Fruit fly (Drosophila melanogaster) whole organism, adult: ENCODE data around the gene CG5910.

ENCODE experiments used
- CG11617 ChIP-seq: fragments of 200-800 bp; sonication (Bioruptor generic); optimal IDR thresholded peaks from 2 replicates; lab custom pipeline; 2017; ENCODE audit warnings: mild to moderate bottlenecking, missing biosample characterization, missing genetic modification reagents, missing genetic modification characterization
- CG12768 ChIP-seq: fragments of 200-800 bp; sonication (Bioruptor generic); optimal IDR thresholded peaks from 2 replicates; lab custom pipeline; 2017; ENCODE audit warnings: missing biosample characterization, missing genetic modification characterization, mild to moderate bottlenecking, moderate library complexity, missing genetic modification reagents
- CG14711 ChIP-seq: fragments of 200-800 bp; sonication (Bioruptor generic); optimal IDR thresholded peaks from 2 replicates; lab custom pipeline; 2018; ENCODE audit warnings: missing biosample characterization, mild to moderate bottlenecking, missing genetic modification characterization, moderate library complexity
- CG1620 ChIP-seq: fragments of 200-800 bp; sonication (Bioruptor generic); optimal IDR thresholded peaks from 2 replicates; lab custom pipeline; 2016; ENCODE audit warnings: missing biosample characterization, missing genetic modification characterization
- CG33017 ChIP-seq: fragments of 200-800 bp; sonication (Bioruptor generic); optimal IDR thresholded peaks from 2 replicates; lab custom pipeline; 2018; ENCODE audit warnings: missing biosample characterization, mild to moderate bottlenecking, missing genetic modification characterization, moderate library complexity
- CG5204 ChIP-seq: fragments of 200-800 bp; sonication (Bioruptor generic); optimal IDR thresholded peaks from 2 replicates; lab custom pipeline; 2016; ENCODE audit warnings: missing biosample characterization, missing genetic modification characterization
- CG7045 ChIP-seq: fragments of 200-800 bp; sonication (Bioruptor generic); optimal IDR thresholded peaks from 2 replicates; lab custom pipeline; 2017; ENCODE audit warnings: missing biosample characterization, mild to moderate bottlenecking, missing genetic modification characterization
- CG7101 ChIP-seq: fragments of 200-800 bp; sonication (Bioruptor generic); optimal IDR thresholded peaks from 2 replicates; lab custom pipeline; 2018; ENCODE audit warnings: missing biosample characterization, mild to moderate bottlenecking, missing genetic modification characterization, moderate library complexity
- Clk ChIP-seq: fragments of 200-800 bp; sonication (Bioruptor generic); optimal IDR thresholded peaks from 2 replicates; lab custom pipeline; 2017; ENCODE audit warnings: missing biosample characterization, missing genetic modification characterization
- Crg-1 ChIP-seq: fragments of 200-800 bp; sonication (Bioruptor generic); optimal IDR thresholded peaks from 2 replicates; lab custom pipeline; 2016; ENCODE audit warnings: missing biosample characterization, missing genetic modification characterization
- Hr96 ChIP-seq: fragments of 200-800 bp; sonication (Bioruptor generic); optimal IDR thresholded peaks from 2 replicates; lab custom pipeline; 2016; ENCODE audit warnings: missing biosample characterization, missing genetic modification characterization
- Mnt ChIP-seq: fragments of 200-800 bp; sonication (Bioruptor generic); optimal IDR thresholded peaks from 2 replicates; lab custom pipeline; 2016; ENCODE audit warnings: missing biosample characterization, mild to moderate bottlenecking, missing genetic modification characterization
- bab1 ChIP-seq: fragments of 200-800 bp; sonication (Bioruptor generic); optimal IDR thresholded peaks from 3 replicates; lab custom pipeline; 2019; ENCODE audit warnings: missing biosample characterization, mild to moderate bottlenecking, missing genetic modification characterization, moderate library complexity
- cic ChIP-seq: fragments of 200-800 bp; sonication (Bioruptor generic); optimal IDR thresholded peaks from 2 replicates; lab custom pipeline; 2017; ENCODE audit warnings: missing biosample characterization, mild to moderate bottlenecking, missing genetic modification characterization, moderate library complexity
- cnc ChIP-seq, 2 experiments: fragments of >200 bp; optimal IDR thresholded peaks; 2 replicates each; lab custom pipeline; 2017
- kay ChIP-seq: fragments of 200-800 bp; sonication (Bioruptor generic); peaks from one replicate; lab custom pipeline; 2016; ENCODE audit warnings: missing biosample characterization, missing genetic modification characterization, borderline replicate concordance
- ovo ChIP-seq: fragments of 200-800 bp; sonication (Bioruptor generic); optimal IDR thresholded peaks from 2 replicates; lab custom pipeline; 2016; ENCODE audit warnings: missing biosample characterization, missing genetic modification characterization
- pad ChIP-seq: fragments of 200-800 bp; sonication (Bioruptor generic); optimal IDR thresholded peaks from 3 replicates; lab custom pipeline; 2017; ENCODE audit warnings: missing biosample characterization, missing genetic modification characterization, mild to moderate bottlenecking, moderate library complexity, missing genetic modification reagents
- tj ChIP-seq: fragments of 200-800 bp; sonication (Bioruptor generic); optimal IDR thresholded peaks from 3 replicates; lab custom pipeline; 2017; ENCODE audit warnings: missing biosample characterization, mild to moderate bottlenecking, missing genetic modification characterization, moderate library complexity
- toe ChIP-seq: fragments of 200-800 bp; sonication (Bioruptor generic); optimal IDR thresholded peaks from 2 replicates; lab custom pipeline; 2016; ENCODE audit warnings: missing biosample characterization, missing genetic modification characterization

The CG5910 gene

dm6 chr3L:20472607-20473006 is 30.4 kb downstream of the CG5910 start:
- no peak for TF ChIP-seq Crg-1 (GFP tag; lab: Kevin White, UChicago)
- TF ChIP-seq pad, result no peak
- no peak for TF ChIP-seq cnc (optimal IDR thresholded peaks at IDR 0.05; lab: Kevin White, UChicago)
- no peak for TF ChIP-seq kay (GFP tag; lab: Kevin White, UChicago)
- TF ChIP-seq CG7045 (GFP tag; lab: Kevin White, UChicago), result no peak
- TF ChIP-seq Mnt, result no peak
- no peak for TF ChIP-seq bab1
- TF ChIP-seq CG11617 (GFP tag; lab: Kevin White, UChicago), result no peak
- no peak for TF ChIP-seq CG12768 (GFP tag; lab: Kevin White, UChicago)
- no peak for TF ChIP-seq tj (GFP tag; lab: Kevin White, UChicago)
- no peak for TF ChIP-seq Hr96 (GFP tag; lab: Kevin White, UChicago)
- TF ChIP-seq CG1620 (GFP tag; lab: Kevin White, UChicago), result no peak
- no peak for TF ChIP-seq cic (GFP tag; lab: Kevin White, UChicago)
- no peak for TF ChIP-seq CG33017
- no peak for TF ChIP-seq CG7101 (tag; lab: Kevin White, UChicago)

dm6 chr3L:20473021-20473799 is 31.0 kb downstream of the CG5910 start, which contains the start of the genes CG32428 and CG5969:
TSS of gene CG32428 (minus strand) at chr3L:20473723.
TSS of gene CG5969 (plus strand) at chr3L:20473783.
- peak; percentile 82 for TF ChIP-seq tj (GFP tag; lab: Kevin White, UChicago)
- TF ChIP-seq CG1620 (GFP tag; lab: Kevin White, UChicago), result no peak
- no peak for TF ChIP-seq cnc (optimal IDR thresholded peaks at IDR 0.05; lab: Kevin White, UChicago)
- peak; percentile 78 for TF ChIP-seq CG12768 (GFP tag; lab: Kevin White, UChicago)
- TF ChIP-seq CG33017, result peak; percentile 74
- no peak for TF ChIP-seq kay (GFP tag; lab: Kevin White, UChicago)
- TF ChIP-seq pad, result peak; percentile 47
- TF ChIP-seq Mnt, result peak; percentile 60
- peak; percentile 11 for TF ChIP-seq CG5204 (GFP tag; lab: Kevin White, UChicago)
- TF ChIP-seq Clk, result no peak
- peak; percentile 8 for TF ChIP-seq toe (GFP tag; lab: Kevin White, UChicago)
- peak; percentile 70 for TF ChIP-seq CG7045 (GFP tag; lab: Kevin White, UChicago)
- peak; percentile 40 for TF ChIP-seq CG11617 (GFP tag; lab: Kevin White, UChicago)
- no peak for TF ChIP-seq Crg-1 (GFP tag; lab: Kevin White, UChicago)
- TF ChIP-seq CG7101 (tag; lab: Kevin White, UChicago), result peak; percentile 74
- no peak for TF ChIP-seq Hr96 (GFP tag; lab: Kevin White, UChicago)
- TF ChIP-seq cic (GFP tag; lab: Kevin White, UChicago), result no peak
- no peak for TF ChIP-seq bab1
- peak; percentile 60 for TF ChIP-seq CG14711 (tag; lab: Kevin White, UChicago)
- TF ChIP-seq ovo, result no peak

DNA sequence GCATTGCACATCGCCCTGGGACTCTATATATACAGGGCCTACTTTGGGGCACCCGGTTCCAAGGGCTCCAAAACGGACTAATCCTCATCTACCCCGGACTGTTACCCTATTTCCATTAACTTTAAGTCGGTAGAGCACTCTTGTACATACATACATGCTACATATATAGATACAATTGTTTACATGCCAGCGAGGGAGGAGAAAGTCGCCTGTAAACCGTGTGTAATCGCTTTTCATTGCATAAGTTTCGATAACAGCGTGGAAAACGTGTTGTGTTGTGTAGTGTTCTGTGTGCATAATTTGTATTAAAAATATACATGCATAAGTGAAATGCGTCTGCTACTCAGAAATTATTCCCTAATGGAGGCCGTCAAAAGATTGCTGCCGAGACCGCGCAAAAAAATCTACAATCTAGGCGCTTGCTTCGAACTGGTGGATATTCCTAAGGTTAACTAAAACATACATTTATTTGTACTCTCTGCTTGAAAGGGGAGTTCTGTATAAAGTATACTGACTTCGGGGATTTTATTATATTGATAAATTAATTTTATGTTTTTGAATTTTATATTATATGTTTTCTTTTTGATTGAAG is 32.1 kb downstream of the CG5910 start, which contains the start of gene isoQC:
Gene isoQC, plus strand, starts transcription at position 270 of the 592 bp plus-strand sequence.
- TF ChIP-seq CG33017 (no peak), CG12768 (GFP tag; lab: Kevin White, UChicago) (no peak), CG1620 (GFP tag; lab: Kevin White, UChicago) (no peak), ovo (no peak), Crg-1 (GFP tag; lab: Kevin White, UChicago) (no peak), bab1 (no peak), tj (GFP tag; lab: Kevin White, UChicago) (no peak), kay (GFP tag; lab: Kevin White, UChicago) (peak; percentile 90), CG7045 (GFP tag; lab: Kevin White, UChicago) (no peak), Clk (no peak), Mnt (peak; percentile 60), pad (no peak)

- TF ChIP-seq Hr96 (GFP tag; lab: Kevin White, UChicago), result peak; percentile 61
- peak; percentile 68 for TF ChIP-seq pad
- TF ChIP-seq CG14711 (tag; lab: Kevin White, UChicago), result peak; percentile 86
- TF ChIP-seq toe (GFP tag; lab: Kevin White, UChicago), result peak; percentile 91
- TF ChIP-seq CG33017, result peak; percentile 90
- peak; percentile 85 for TF ChIP-seq kay (GFP tag; lab: Kevin White, UChicago)
- TF ChIP-seq CG12768 (GFP tag; lab: Kevin White, UChicago), result peak; percentile 91
- TF ChIP-seq bab1, result peak; percentile 90
- peak; percentile 93 for TF ChIP-seq CG1620 (GFP tag; lab: Kevin White, UChicago)
- peak; percentile 90 for TF ChIP-seq CG7101 (tag; lab: Kevin White, UChicago)
- no peak for TF ChIP-seq cnc (optimal IDR thresholded peaks at IDR 0.05; lab: Kevin White, UChicago)
- TF ChIP-seq Mnt, result peak; percentile 68
- peak; percentile 90 for TF ChIP-seq Crg-1 (GFP tag; lab: Kevin White, UChicago)
- peak; percentile 71 for TF ChIP-seq tj (GFP tag; lab: Kevin White, UChicago)
- peak; percentile 91 for TF ChIP-seq CG11617 (GFP tag; lab: Kevin White, UChicago)
- TF ChIP-seq CG5204 (GFP tag; lab: Kevin White, UChicago), result peak; percentile 78
- peak; percentile 68 for TF ChIP-seq ovo
- peak; percentile 79 for TF ChIP-seq Clk
- TF ChIP-seq CG7045 (GFP tag; lab: Kevin White, UChicago), result peak; percentile 91
- TF ChIP-seq cic (GFP tag; lab: Kevin White, UChicago), result peak; percentile 80
These were observed 32.6 kb downstream of the CG5910 start for dm6 chr3L:20474789-20475208.

- no peak for TF ChIP-seq tj (GFP tag; lab: Kevin White, UChicago)
These were observed 45.4 kb downstream of the CG5910 start for dm6 chr3L:20487649-20488048.
